Fruit fly (Drosophila melanogaster): Measurements from ENCODE around the gene Ufd1.

Gene Ufd1

DNA sequence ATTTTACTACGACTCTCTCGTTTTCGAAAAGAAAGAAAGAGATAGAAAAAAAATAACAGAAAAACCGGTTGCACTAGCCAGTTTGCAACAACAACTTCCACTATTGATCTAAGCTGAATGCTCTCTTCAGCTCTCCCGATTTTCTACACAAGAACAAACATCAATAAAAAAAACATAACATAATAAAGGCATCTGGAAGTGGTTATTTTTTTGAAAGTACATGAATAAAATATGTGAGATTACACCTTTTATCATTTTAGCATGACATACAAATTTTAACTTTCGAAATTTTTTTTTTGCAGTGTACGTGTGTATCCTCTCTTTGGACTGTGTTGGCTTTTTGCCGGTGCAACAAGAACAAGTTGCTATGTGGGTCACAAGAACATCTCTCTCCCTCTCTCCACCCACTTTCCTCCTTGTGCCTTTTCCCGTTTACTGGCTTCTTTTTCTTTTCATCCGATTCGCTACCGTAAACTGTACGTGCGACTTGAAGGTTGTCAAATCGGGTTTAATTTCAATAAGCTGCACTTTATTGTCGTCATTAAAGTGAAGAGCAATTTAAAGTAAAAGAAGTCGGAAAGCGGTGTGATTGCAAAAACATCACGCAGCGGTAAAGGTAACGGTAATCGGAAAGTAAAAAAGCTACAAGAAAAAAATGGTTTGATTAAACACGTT, 38.3 kb downstream of the Ufd1 start (continued):
- TF ChIP-seq ss (GFP tag; optimal IDR thresholded peaks at IDR 0.05): peak; percentile 95 to 97
- TF ChIP-seq CG8319 (GFP tag; optimal IDR thresholded peaks at IDR 0.05): peak; percentile 85
- peak; percentile 100 for TF ChIP-seq CG15336 (GFP tag; IDR thresholded peaks at IDR 0.05)
- no peak for TF ChIP-seq Eip93F (GFP tag; optimal IDR thresholded peaks at IDR 0.05)
- peak; percentile 99 for TF ChIP-seq CG6276 (GFP tag; optimal IDR thresholded peaks at IDR 0.05)
- peak; percentile 98 for TF ChIP-seq achi (GFP tag; optimal IDR thresholded peaks at IDR 0.05)
- TF ChIP-seq CG8632 (GFP tag; optimal IDR thresholded peaks at IDR 0.05): peak; percentile 93
- TF ChIP-seq CG6854 (GFP tag; optimal IDR thresholded peaks at IDR 0.05): peak; percentile 66
- peak; percentile 94 for TF ChIP-seq CG6792 (GFP tag; optimal IDR thresholded peaks at IDR 0.05)
- peak; percentile 99 for TF ChIP-seq Hr4 (GFP tag; optimal IDR thresholded peaks at IDR 0.05)
- TF ChIP-seq Sox14 (GFP tag; optimal IDR thresholded peaks at IDR 0.05): peak; percentile 98
- peak; percentile 79 for TF ChIP-seq Ets21C (GFP tag; optimal IDR thresholded peaks at IDR 0.05)
- peak; percentile 98 for TF ChIP-seq CG10631 (GFP tag; optimal IDR thresholded peaks at IDR 0.05)
- peak; percentile 97 for TF ChIP-seq CG11762 (GFP tag; optimal IDR thresholded peaks at IDR 0.05; ENCODE audit: insufficient read depth)
- TF ChIP-seq Ets96B (tag; optimal IDR thresholded peaks at IDR 0.05): peak; percentile 97
- TF ChIP-seq CG9139 (GFP tag; optimal IDR thresholded peaks at IDR 0.05): peak; percentile 93
- peak; percentile 88 for TF ChIP-seq lz (GFP tag; optimal IDR thresholded peaks at IDR 0.05)
- peak; percentile 94 for TF ChIP-seq dac (GFP tag; optimal IDR thresholded peaks at IDR 0.05)
- TF ChIP-seq CG6808 (GFP tag; optimal IDR thresholded peaks at IDR 0.05): peak; percentile 93
- TF ChIP-seq Sox102F (GFP tag; optimal IDR thresholded peaks at IDR 0.05): peak; percentile 87
- TF ChIP-seq Met (GFP tag; optimal IDR thresholded peaks at IDR 0.05): no peak
- TF ChIP-seq cyc (GFP tag; optimal IDR thresholded peaks at IDR 0.05): peak; percentile 90
- TF ChIP-seq CG11294 (GFP tag; IDR thresholded peaks at IDR 0.05): peak; percentile 99
- TF ChIP-seq spab (GFP tag; optimal IDR thresholded peaks at IDR 0.05): peak; percentile 95
- peak; percentile 92 for TF ChIP-seq esn (GFP tag; optimal IDR thresholded peaks at IDR 0.05)
- TF ChIP-seq CG7368 (GFP tag; optimal IDR thresholded peaks at IDR 0.05): peak; percentile 96
- TF ChIP-seq dsx (GFP tag; optimal IDR thresholded peaks at IDR 0.05; ENCODE audit: poor library complexity, severe bottlenecking): peak; percentile 96
- TF ChIP-seq CG3919 (GFP tag; optimal IDR thresholded peaks at IDR 0.05): peak; percentile 98
- TF ChIP-seq Hr38 (GFP tag; optimal IDR thresholded peaks at IDR 0.05): peak; percentile 93

DNA sequence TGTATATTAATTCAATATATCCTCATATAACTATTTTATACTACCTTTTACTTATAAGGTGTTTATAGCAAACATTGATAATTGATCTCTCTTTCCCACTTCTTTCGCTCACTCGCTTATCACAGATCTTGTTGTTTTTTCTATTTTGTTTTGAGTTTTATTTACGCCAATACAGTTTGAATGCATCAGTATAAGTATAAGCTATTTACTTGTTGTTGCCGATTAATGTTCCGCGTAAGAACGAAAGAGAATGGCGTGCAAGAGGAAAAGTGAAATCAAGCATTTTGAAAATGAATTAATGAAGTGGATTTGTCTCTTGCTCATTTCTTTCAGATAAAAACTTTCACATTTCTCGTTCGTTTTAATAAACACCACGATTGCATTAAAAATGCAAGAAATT, 39.4 kb downstream of the Ufd1 start:
- TF ChIP-seq CG8119 (GFP tag; IDR thresholded peaks at IDR 0.05) (peak; percentile 24; the same call in 1 of the 3 replicates), achi (GFP tag; optimal IDR thresholded peaks at IDR 0.05) (no peak), Blimp-1 (GFP tag; optimal IDR thresholded peaks at IDR 0.05) (peak; percentile 51)

DNA sequence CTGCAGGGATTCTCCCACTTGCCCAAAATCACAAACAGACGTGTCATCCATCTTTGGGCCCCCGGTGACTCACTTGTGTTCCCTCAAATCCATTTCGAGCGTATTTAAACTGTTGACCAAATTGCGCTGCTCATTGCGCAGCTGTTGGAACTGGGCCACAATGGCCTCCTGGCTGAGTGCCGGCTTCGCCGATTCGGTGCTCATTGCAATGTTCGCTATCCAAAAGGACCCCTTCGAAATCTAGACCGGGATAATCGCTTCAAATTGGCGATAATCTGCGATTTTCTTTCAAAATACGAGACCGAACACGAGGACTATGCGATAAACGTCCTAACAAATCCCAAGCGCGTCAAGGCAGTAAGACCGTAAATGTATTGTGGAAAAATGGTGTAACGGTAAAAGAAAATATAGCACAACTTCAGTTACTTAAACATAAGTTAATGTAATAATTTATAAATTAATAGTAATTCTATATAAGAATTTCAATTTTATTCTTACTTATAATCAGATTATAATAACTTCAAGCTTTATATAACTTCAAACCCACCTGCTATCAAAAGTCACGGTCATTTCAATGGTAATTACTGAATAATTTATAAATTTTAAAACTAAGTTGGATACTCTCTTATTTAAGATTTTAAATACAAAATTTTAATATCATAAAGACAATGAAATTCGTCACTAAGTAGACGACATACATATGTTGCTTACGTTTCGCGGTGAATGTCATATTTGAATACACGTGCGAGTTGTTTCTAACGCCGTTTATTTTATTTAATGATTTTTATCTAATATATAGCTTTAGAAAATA, 48.8 kb downstream of the Ufd1 start, which contains the start of the genes Pfdn2 and Noc1:
Gene Pfdn2 (minus strand): TSS at position 346 of the 811 bp plus-strand sequence.
Gene Noc1 (plus strand): TSS at position 727 of the 811 bp plus-strand sequence.
- TF ChIP-seq CG10631 (GFP tag; optimal IDR thresholded peaks at IDR 0.05): peak; percentile 73
- no peak for TF ChIP-seq Sox15 (GFP tag; optimal IDR thresholded peaks at IDR 0.05)
- no peak for TF ChIP-seq fkh (GFP tag; optimal IDR thresholded peaks at IDR 0.05)
- TF ChIP-seq CG1621 (tag; optimal IDR thresholded peaks at IDR 0.05): no peak
- no peak for TF ChIP-seq fd59A (GFP tag; optimal IDR thresholded peaks at IDR 0.05)
- TF ChIP-seq esn (GFP tag; optimal IDR thresholded peaks at IDR 0.05): peak; percentile 62
- peak; percentile 50; the same call in 1 of the 2 replicates for TF ChIP-seq CG11294 (GFP tag; IDR thresholded peaks at IDR 0.05)
- no peak for TF ChIP-seq CG8632 (GFP tag; optimal IDR thresholded peaks at IDR 0.05)
- peak; percentile 20 for TF ChIP-seq CG6854 (GFP tag; optimal IDR thresholded peaks at IDR 0.05)
- no peak for TF ChIP-seq CG7368 (GFP tag; optimal IDR thresholded peaks at IDR 0.05)
- TF ChIP-seq CG16779 (tag; optimal IDR thresholded peaks at IDR 0.05): no peak
- peak; percentile 30; the same call in 1 of the 2 replicates for TF ChIP-seq Gug (GFP tag; IDR thresholded peaks at IDR 0.05)
- TF ChIP-seq CG6163 (GFP tag; IDR thresholded peaks at IDR 0.05): no peak
- peak; percentile 51 for TF ChIP-seq CG31627 (GFP tag; optimal IDR thresholded peaks at IDR 0.05)
- TF ChIP-seq acj6 (GFP tag; optimal IDR thresholded peaks at IDR 0.05): no peak
- TF ChIP-seq CG3032 (tag; optimal IDR thresholded peaks at IDR 0.05): peak; percentile 31
- no peak for TF ChIP-seq Smox (GFP tag; optimal IDR thresholded peaks at IDR 0.05)
- no peak for TF ChIP-seq OdsH (GFP tag; optimal IDR thresholded peaks at IDR 0.05)
- no peak for TF ChIP-seq topi (GFP tag; optimal IDR thresholded peaks at IDR 0.05)
- no peak for TF ChIP-seq Eip75B (GFP tag; optimal IDR thresholded peaks at IDR 0.05)
- 0 out of 2 replicates have a peak, but pooled peaks have one; percentile 7 for TF ChIP-seq CG15336 (GFP tag; IDR thresholded peaks at IDR 0.05)
- TF ChIP-seq spab (GFP tag; optimal IDR thresholded peaks at IDR 0.05): no peak
- peak; percentile 38 for TF ChIP-seq lz (GFP tag; optimal IDR thresholded peaks at IDR 0.05)

Data from whole organism, prepupa.